Worm (Caenorhabditis elegans): ENCODE data around the gene clk-1.

DNA sequence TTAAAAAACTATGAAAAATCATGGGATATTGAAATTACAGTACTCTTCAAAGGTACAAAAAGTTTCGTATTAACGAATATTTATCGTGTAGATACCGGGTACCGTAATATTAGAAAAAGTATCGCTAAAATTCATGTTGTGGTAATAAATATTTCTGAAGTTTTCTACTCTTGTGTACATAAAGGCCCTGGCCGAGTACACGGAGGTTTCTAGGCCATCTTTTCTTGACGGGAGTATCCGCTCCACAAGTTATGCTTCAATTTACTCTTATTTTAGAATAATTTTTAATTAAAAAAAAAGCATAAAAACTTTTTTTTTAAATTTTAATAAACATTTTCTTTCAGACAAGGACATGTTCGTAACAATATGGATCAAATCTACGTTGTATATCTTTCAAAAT, 44.6 kb upstream of the clk-1 start:
- TF ChIP-seq ama-1 (optimal IDR thresholded peaks at IDR 0.05), result no peak
- no peak for TF ChIP-seq scrt-1 (GFP tag; IDR thresholded peaks at IDR 0.05)
- TF ChIP-seq flt-1 (GFP tag; IDR thresholded peaks at IDR 0.05), result no peak
- TF ChIP-seq sea-1 (GFP tag; conservative IDR thresholded peaks at IDR 0.05), result no peak
- TF ChIP-seq ets-7 (tag; optimal IDR thresholded peaks at IDR 0.05), result no peak
- no peak for TF ChIP-seq B0310.2 (tag; optimal IDR thresholded peaks at IDR 0.05)
- no peak for TF ChIP-seq ceh-36 (tag; optimal IDR thresholded peaks at IDR 0.05)
- no peak for TF ChIP-seq F13C5.2 (tag; optimal IDR thresholded peaks at IDR 0.05)
- TF ChIP-seq tbx-11 (GFP tag; IDR thresholded peaks at IDR 0.05), result no peak
- no peak for TF ChIP-seq hmg-4 (GFP tag; optimal IDR thresholded peaks at IDR 0.05)
- no peak for TF ChIP-seq tbx-37 (GFP tag; conservative IDR thresholded peaks at IDR 0.05)
- no peak for TF ChIP-seq pes-1 (GFP tag; IDR thresholded peaks at IDR 0.05)
